Worm (Caenorhabditis elegans) whole organism, dauer: ENCODE measurements around the gene Y39A3CL.7.

Source experiments
- unc-62 ChIP-seq: sonication (generic microtip); optimal IDR thresholded peaks from 2 replicates; lab custom pipeline; 2017; ENCODE audit warnings: missing biosample characterization, missing genetic modification reagents, missing genetic modification characterization

The Y39A3CL.7 gene

ce11 chrIII:1824264-1824922 lies at the start of gene Y39A3CL.7, which contains the start of gene pvf-1:
TSS of gene Y39A3CL.7 (plus strand) at chrIII:1824919.
TSS of gene pvf-1 (minus strand) at chrIII:1824314.
- no peak for TF ChIP-seq unc-62

DNA sequence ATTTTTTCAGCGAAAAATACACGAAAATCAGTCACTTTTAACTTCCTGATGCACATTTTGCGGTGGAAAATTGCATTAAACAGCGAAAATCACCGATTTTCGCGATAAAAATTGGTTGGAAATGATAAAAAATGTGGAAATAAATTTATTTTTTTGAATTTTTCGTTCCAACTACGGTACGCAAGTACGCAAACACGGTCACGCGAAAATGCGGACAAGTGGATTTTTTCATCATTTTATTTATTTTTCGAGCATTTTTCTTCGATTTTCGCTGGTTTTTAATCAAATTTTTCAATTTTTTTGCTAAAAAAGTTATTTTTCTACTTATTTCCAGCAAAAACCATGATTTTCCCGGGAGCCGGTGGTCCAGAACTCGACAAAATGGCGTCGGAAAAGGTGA lies 47.3 kb upstream of the Y39A3CL.7 start, which contains the start of gene Y39A3CL.3:
Y39A3CL.3 (plus strand) TSS at position 335 of the 400 bp plus-strand sequence.
- no peak for TF ChIP-seq unc-62

ce11 chrIII:1777969-1778368 lies 46.8 kb upstream of the Y39A3CL.7 start, which contains the start of gene Y39A3CL.4:
TSS of gene Y39A3CL.4 (minus strand) at chrIII:1778069.
- TF ChIP-seq unc-62: no peak

DNA sequence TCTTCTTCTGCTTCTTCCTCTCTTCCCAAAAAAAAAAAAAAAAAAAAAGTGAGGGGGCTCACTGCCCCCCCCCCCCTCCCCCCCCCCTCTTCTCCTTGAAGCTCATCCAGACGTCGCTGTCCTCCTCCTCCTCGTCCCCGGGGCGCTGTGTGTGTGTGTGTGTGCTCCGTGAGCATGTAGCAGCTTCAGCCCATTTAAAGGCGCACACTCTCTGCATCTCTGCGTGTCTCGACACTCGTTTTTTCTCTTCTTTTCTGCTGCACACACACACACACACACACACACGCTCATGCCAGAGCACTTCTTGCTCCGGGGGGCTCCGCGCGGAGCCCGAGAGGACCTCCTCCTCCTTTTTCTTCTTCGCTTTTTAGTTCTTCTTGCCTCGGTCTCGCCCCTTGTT lies 38.9 kb upstream of the Y39A3CL.7 start:
- TF ChIP-seq unc-62: no peak

ce11 chrIII:1788033-1788432 lies 36.7 kb upstream of the Y39A3CL.7 start, which contains the start of gene rimb-1:
TSS of gene rimb-1 (plus strand) at chrIII:1788333.
- no peak for TF ChIP-seq unc-62

DNA sequence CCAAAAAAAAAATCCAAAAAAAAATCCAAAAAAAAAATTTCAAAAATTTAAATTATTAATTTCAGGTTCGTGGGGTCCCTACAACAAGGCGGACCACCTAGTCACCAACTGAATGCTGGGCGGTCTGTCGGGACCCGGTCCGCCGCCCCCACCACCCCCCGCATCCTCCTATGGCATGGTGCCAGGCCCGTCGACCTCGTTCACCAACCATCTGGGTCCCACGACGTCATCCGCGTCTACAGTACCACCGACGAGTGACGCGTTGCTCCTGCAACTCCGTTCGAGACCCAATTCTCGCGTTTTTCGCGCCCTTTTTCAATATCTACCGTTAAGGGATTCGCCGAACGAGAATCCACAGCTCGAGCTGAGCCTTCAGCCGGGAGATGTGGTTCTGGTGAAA lies 35.7 kb upstream of the Y39A3CL.7 start:
- no peak for TF ChIP-seq unc-62

DNA sequence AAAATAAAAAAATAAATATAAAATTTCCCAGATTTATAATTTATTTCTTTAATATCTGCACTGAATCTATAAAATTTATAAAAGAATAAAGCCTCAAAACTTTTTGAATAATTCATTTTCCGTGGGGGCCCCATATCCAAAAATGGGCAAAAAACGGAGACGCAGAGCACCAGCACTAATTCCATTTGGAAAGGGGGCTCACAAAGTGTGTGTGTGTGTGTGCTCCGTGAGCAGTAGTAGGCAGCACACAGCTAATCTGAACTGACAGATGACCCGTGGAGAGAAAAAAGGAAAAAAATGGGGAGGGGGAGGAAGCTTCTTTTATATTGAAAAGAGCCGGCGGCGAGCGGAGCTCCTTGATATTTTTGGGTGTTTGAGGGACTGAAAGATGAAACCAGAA lies 32.8 kb upstream of the Y39A3CL.7 start:
- no peak for TF ChIP-seq unc-62

ce11 chrIII:1793416-1793815 lies 31.3 kb upstream of the Y39A3CL.7 start:
- TF ChIP-seq unc-62: no peak

DNA sequence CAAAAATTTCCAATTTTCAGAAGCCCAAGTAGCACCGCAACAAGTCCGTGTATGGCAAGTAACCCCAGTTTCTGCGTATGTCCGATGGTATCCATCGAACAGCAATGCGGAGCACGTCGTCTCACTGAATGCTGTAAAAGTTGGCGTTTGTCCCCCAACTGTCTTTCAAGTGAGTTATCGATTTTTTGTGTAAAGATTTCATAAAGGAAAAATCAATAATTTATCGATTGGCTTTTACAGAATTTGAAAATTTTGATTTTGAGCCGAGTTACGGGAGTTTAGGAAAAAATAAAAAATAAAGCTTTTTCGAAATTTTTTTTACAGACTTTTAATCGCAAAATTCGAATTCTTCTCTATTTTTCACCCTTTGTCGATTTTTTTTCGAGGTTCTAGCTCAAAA lies 30.6 kb upstream of the Y39A3CL.7 start:
- no peak for TF ChIP-seq unc-62

ce11 chrIII:1799407-1799806 lies 25.3 kb upstream of the Y39A3CL.7 start:
- no peak for TF ChIP-seq unc-62

- no peak for TF ChIP-seq unc-62
Measured at ce11 chrIII:1803000-1803399, 21.7 kb upstream of the Y39A3CL.7 start.

DNA sequence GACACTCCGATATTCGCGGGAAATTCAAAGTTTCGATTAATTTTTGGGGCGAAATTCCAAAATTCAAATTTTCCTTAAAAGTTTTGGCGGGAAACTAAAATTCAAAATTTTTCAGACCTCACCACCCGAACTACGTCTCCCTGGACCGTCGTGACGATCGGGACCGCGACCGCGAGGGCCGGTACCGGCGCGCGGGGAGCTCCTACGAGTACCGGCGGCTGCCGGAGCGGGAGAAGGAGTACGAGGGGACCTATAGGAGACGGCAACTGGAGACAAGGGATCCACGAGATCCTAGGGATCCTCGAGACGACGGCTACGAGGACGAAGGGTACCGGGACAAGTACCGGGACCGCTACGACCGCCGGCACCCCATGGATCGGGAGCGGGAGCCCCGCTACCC lies 20.2 kb upstream of the Y39A3CL.7 start:
- no peak for TF ChIP-seq unc-62

- no peak for TF ChIP-seq unc-62
Measured at ce11 chrIII:1805415-1806008, 19.2 kb upstream of the Y39A3CL.7 start.

DNA sequence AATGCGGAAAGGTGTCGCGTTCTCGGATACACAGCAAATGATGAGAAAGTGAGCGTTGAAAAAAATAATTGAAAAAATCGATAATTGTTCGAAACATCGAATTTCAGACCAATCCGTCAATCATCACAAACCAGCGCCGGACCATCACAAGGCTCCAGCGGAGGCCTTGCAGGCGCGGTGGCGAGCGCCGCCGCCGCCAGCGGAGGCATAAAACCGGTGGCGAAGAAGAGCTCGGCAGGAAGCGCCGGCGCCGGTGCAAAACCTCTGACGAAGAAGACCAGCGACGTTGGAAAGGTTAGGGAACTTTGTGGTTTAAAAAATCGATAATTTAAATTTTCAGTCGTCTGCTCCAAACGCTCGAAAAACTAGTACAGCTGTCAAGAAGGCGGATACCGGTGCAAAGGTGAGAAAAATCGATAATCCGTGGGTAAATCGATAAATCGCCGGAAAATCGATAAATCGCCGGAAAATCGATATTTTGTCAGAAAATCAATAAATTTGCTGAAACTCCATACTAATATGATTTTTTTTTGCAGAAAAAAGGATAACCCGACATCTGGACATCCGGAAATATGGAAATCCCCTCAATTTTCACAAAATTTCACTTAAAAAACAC lies 18.4 kb upstream of the Y39A3CL.7 start:
- no peak for TF ChIP-seq unc-62

DNA sequence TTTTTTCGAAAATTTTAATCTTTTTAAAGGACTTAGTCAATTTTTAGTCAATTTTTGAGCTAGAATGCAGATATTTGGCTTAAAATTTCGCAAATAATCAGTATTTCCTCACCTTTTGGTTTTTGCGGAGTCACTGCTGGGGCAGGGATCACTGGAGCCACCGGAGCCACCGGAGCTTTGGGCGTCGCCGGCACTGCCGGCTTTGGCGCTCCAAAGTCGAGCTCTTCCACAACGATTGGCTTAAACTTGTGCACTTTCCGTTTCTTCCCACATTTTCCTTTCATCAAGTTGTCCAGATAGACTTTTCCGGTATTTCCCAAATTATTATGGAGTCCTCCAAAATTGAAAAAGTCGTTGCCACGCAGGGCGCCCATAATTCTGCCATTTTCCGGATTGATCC lies 10.4 kb upstream of the Y39A3CL.7 start:
- TF ChIP-seq unc-62: no peak

ce11 chrIII:1818001-1818655 lies 6.6 kb upstream of the Y39A3CL.7 start, which contains the start of gene clp-4:
TSS of gene clp-4 (minus strand) at chrIII:1818323.
- no peak for TF ChIP-seq unc-62

DNA sequence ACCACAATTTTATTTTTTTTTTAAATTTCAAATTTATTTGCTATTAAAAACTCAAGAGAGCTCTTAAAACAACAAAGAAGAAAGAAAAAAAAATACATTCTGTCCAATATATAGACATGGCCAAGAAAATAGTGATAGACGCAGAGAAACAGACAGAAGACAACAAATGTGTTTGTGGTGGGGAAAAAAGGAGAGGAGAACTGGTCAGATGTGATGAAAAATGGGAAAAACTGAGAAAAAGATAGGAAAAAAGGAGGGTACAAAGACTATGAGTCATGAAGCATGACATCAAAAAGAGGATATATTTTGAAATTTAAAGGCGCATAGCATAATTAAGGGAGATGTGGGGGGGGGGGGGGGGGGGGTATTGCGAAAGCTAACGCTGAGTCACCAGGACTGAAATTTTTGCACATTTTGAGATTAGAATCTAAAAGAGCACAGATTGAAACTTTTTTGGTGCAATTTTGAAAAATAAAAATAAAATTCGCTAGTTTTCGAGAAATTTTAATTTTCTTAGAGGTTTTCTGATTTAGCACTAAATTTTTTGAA lies 5.6 kb upstream of the Y39A3CL.7 start:
- no peak for TF ChIP-seq unc-62
